Worm (Caenorhabditis elegans) whole organism, L4 larva: ENCODE measurements around the gene gei-3.

Source experiments
- dmd-8 ChIP-seq: fragments of 200-800 bp; sonication (Bioruptor generic); IDR thresholded peaks from 2 replicates; pipeline ENCODE4 v1.3.6; 2022; ENCODE audit warnings: missing genetic modification characterization, missing compliant biosample characterization
- egl-27 ChIP-seq: sonication (generic microtip); optimal IDR thresholded peaks from 3 replicates; lab custom pipeline; 2017; ENCODE audit warnings: missing biosample characterization, missing genetic modification reagents, missing genetic modification characterization
- jun-1 ChIP-seq: fragments of 150-350 bp; optimal IDR thresholded peaks from 2 replicates; lab custom pipeline; 2014; ENCODE audit warnings: missing biosample characterization, missing genetic modification reagents, missing genetic modification characterization
- mdl-1 ChIP-seq, 2 experiments: fragments of 150-350 bp in 1 of 2; sonication (generic microtip) in 1 of 2; optimal IDR thresholded peaks; 2 replicates each; lab custom pipeline; 2014 to 2017; ENCODE audit warnings: missing biosample characterization in 2 of 2, missing genetic modification characterization in 2 of 2
- mep-1 ChIP-seq: fragments of 150-350 bp; sonication (generic microtip); optimal IDR thresholded peaks from 3 replicates; lab custom pipeline; 2014; ENCODE audit warnings: missing biosample characterization, missing genetic modification characterization
- zag-1 ChIP-seq: fragments of 150-350 bp; optimal IDR thresholded peaks from 2 replicates; lab custom pipeline; 2014; ENCODE audit warnings: missing biosample characterization, missing genetic modification characterization

DNA sequence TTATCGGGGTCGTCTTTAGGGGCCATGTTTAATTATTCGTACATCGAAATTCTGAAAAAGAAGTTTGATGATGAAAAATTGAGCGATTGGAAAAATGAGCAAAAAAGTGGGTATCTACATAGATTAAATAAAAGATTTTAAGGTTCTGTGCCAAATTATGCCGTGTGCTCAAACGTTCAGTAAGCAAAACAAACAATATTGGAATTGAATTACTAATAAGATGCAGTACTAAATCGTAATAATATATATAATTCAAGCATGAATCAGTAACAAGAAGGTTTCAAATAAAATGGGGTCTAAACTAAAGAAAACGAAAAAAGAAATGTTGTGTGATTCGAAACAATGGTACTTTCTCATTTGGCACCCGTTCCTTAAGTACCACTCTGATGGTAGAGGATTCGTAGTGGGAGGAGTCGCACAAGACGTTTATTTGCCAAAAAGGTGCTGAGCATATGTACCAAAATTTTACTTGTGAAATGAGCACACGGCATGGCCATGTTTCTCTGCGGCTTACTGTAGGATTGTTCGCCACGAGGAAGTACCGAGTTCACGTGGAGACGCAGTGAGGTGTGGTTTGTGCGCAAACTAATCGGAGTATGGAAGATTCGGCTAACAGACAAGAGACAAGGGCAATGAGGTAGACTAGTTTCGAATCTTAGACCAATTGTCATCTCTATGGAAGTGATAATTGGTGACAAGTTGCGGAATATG, 63.8 kb downstream of the gei-3 start, which contains the start of gene pgp-14:
- TF ChIP-seq jun-1 (tag; lab: Kevin White, UChicago): no peak
- TF ChIP-seq dmd-8: no peak
- no peak for TF ChIP-seq mep-1 (tag; lab: Kevin White, UChicago)
- TF ChIP-seq zag-1 (tag; lab: Kevin White, UChicago): no peak
- TF ChIP-seq egl-27 (tag; lab: Kevin White, UChicago): no peak
- TF ChIP-seq mdl-1 (tag; optimal IDR thresholded peaks at IDR 0.05; lab: Kevin White, UChicago): no peak
